Worm (Caenorhabditis elegans) whole organism, midembryonic: Measurements from ENCODE around the gene Y44A6D.3.

Experiments
- T22C8.4 ChIP-seq: fragments of 200-800 bp; sonication (Bioruptor generic); IDR thresholded peaks from 2 replicates; pipeline ENCODE4 v1.3.6; 2022; ENCODE audit warnings: missing genetic modification characterization, missing compliant biosample characterization
- cog-1 ChIP-seq: sonication (generic microtip); optimal IDR thresholded peaks from 2 replicates; lab custom pipeline; 2016; ENCODE audit warnings: missing genetic modification characterization, missing compliant biosample characterization
- flt-1 ChIP-seq: fragments of 200-800 bp; sonication (Bioruptor generic); IDR thresholded peaks from 2 replicates; pipeline ENCODE4 v1.3.6; 2022; ENCODE audit warnings: missing genetic modification characterization, missing compliant biosample characterization
- klf-2 ChIP-seq: fragments of 200-800 bp; sonication (Bioruptor generic); conservative IDR thresholded peaks from 2 replicates; pipeline ENCODE4 v1.3.6; 2022; ENCODE audit warnings: missing genetic modification reagents, missing genetic modification characterization, missing compliant biosample characterization
- med-1 ChIP-seq: sonication (generic microtip); optimal IDR thresholded peaks from 2 replicates; lab custom pipeline; 2017; ENCODE audit warnings: missing genetic modification characterization, mild to moderate bottlenecking, missing compliant biosample characterization, antibody characterized with exemption, missing genetic modification reagents; ENCODE audit not compliant: insufficient read depth
- ref-1 ChIP-seq: fragments of 200-800 bp; sonication (Bioruptor generic); conservative IDR thresholded peaks from 2 replicates; pipeline ENCODE4 v1.3.6; 2022; ENCODE audit warnings: missing genetic modification reagents, missing genetic modification characterization, missing compliant biosample characterization
- tab-1 ChIP-seq: fragments of 200-800 bp; sonication (Bioruptor generic); IDR thresholded peaks from 2 replicates; pipeline ENCODE4 v1.3.6; 2022; ENCODE audit warnings: missing genetic modification characterization, missing compliant biosample characterization
- ztf-23 ChIP-seq: fragments of 200-800 bp; sonication (Bioruptor generic); IDR thresholded peaks from 2 replicates; pipeline ENCODE4 v1.3.6; 2022; ENCODE audit warnings: missing genetic modification reagents, missing genetic modification characterization, missing compliant biosample characterization
- ztf-29 ChIP-seq: fragments of 200-800 bp; sonication (Bioruptor generic); IDR thresholded peaks from 2 replicates; pipeline ENCODE4 v1.3.6; 2022; ENCODE audit warnings: missing genetic modification reagents, missing genetic modification characterization, missing compliant biosample characterization

ce11 chrV:20746805-20747204 lies 45.4 kb downstream of the Y44A6D.3 start:
- TF ChIP-seq med-1 (GFP tag; lab: Kevin White, UChicago): no peak
- TF ChIP-seq flt-1 (GFP tag; lab: Robert Waterston, UW): no peak
- no peak for TF ChIP-seq T22C8.4
- TF ChIP-seq ref-1 (GFP tag; lab: Robert Waterston, UW): no peak
- TF ChIP-seq tab-1: no peak
- no peak for TF ChIP-seq ztf-29
- TF ChIP-seq klf-2: no peak
- TF ChIP-seq ztf-23 (GFP tag; lab: Robert Waterston, UW): no peak
- no peak for TF ChIP-seq cog-1 (tag; lab: Kevin White, UChicago)
